Fruit fly (Drosophila melanogaster) whole organism, adult: ENCODE measurements around the gene CG13613.

ENCODE experiments used
- CG1620 ChIP-seq: fragments of 200-800 bp; sonication (Bioruptor generic); optimal IDR thresholded peaks from 2 replicates; lab custom pipeline; 2016; ENCODE audit warnings: missing biosample characterization, missing genetic modification characterization
- CG7045 ChIP-seq: fragments of 200-800 bp; sonication (Bioruptor generic); optimal IDR thresholded peaks from 2 replicates; lab custom pipeline; 2017; ENCODE audit warnings: missing biosample characterization, mild to moderate bottlenecking, missing genetic modification characterization
- Hr96 ChIP-seq: fragments of 200-800 bp; sonication (Bioruptor generic); optimal IDR thresholded peaks from 2 replicates; lab custom pipeline; 2016; ENCODE audit warnings: missing biosample characterization, missing genetic modification characterization
- Mnt ChIP-seq: fragments of 200-800 bp; sonication (Bioruptor generic); optimal IDR thresholded peaks from 2 replicates; lab custom pipeline; 2016; ENCODE audit warnings: missing biosample characterization, mild to moderate bottlenecking, missing genetic modification characterization
- cnc ChIP-seq, 2 experiments: fragments of >200 bp; optimal IDR thresholded peaks; 2 replicates each; lab custom pipeline; 2017
- kay ChIP-seq: fragments of 200-800 bp; sonication (Bioruptor generic); peaks from one replicate; lab custom pipeline; 2016; ENCODE audit warnings: missing biosample characterization, missing genetic modification characterization, borderline replicate concordance
- tj ChIP-seq: fragments of 200-800 bp; sonication (Bioruptor generic); optimal IDR thresholded peaks from 3 replicates; lab custom pipeline; 2017; ENCODE audit warnings: missing biosample characterization, mild to moderate bottlenecking, missing genetic modification characterization, moderate library complexity

DNA sequence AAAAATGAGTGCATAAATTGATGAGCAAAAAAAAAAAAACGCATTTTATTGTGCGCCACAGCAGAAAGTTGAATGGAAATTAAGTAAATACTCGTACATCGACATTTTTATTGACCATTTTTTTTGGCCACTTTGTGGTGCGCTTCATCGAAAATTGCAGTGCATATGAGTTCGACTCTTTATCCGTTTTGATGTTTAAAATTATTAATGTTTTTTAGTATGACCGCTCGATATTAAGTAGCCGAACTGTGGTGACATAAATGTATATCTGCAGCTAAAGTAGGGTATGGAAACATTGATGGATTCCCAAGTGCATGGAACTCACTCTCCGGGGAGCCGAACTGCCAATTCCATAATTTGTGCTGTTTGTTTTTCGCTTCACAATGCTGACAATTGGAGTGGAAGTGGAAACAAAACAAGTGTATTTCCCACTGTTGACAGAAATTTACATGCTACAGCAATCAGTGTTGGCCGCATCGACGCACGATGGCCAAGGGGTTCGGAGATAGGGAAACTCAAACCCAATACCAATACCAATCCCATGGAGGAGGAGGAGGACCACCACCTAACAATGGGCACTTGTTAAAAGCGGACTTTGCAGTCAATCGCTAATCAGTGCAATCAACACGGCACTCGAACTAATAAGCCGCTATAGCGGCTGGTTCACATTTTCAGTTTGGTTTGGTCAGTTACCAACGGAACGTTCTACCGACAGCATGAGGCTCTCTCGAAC is 27.0 kb downstream of the CG13613 start, which contains the start of gene CG13616:
- peak; percentile 50 for TF ChIP-seq tj (GFP tag; lab: Kevin White, UChicago)
- TF ChIP-seq Hr96, result no peak
- TF ChIP-seq CG1620, result no peak
- TF ChIP-seq cnc (optimal IDR thresholded peaks at IDR 0.05; lab: Kevin White, UChicago), result no peak
- TF ChIP-seq Mnt (GFP tag; lab: Kevin White, UChicago), result no peak
- TF ChIP-seq CG7045 (GFP tag; lab: Kevin White, UChicago), result no peak
- TF ChIP-seq kay (GFP tag; lab: Kevin White, UChicago), result no peak
